Worm (Caenorhabditis elegans) whole organism, L4/young adult: ENCODE measurements around the gene T11F9.14.

Experiments
- W03F9.2 ChIP-seq: fragments of 150-350 bp; optimal IDR thresholded peaks from 2 replicates; lab custom pipeline; 2014; ENCODE audit warnings: missing biosample characterization, missing genetic modification characterization
- him-1 ChIP-seq: sonication (generic microtip); optimal IDR thresholded peaks from 2 replicates; lab custom pipeline; 2016; ENCODE audit warnings: missing genotype, missing genetic modification reagents, missing genetic modification characterization, missing compliant biosample characterization

ce11 chrV:11479406-11479805, 1.2 kb downstream of the T11F9.14 start, which contains the start of gene T11F9.22:
- TF ChIP-seq W03F9.2 (tag; lab: Kevin White, UChicago): no peak
- TF ChIP-seq him-1 (tag; lab: Kevin White, UChicago): no peak
